Worm (Caenorhabditis elegans) whole organism, L4 larva: Measurements from ENCODE around the gene F09E10.7.

ENCODE experiments used
- F26F4.8 ChIP-seq: fragments of 200-800 bp; sonication (Bioruptor generic); conservative IDR thresholded peaks from 2 replicates; pipeline ENCODE4 v1.3.6; 2022; ENCODE audit warnings: missing genetic modification characterization, missing compliant biosample characterization
- F37D6.2 ChIP-seq: sonication (generic microtip); optimal IDR thresholded peaks from 2 replicates; lab custom pipeline; 2016; ENCODE audit warnings: mild to moderate bottlenecking, missing genetic modification characterization, missing compliant biosample characterization
- F44E2.7 ChIP-seq: fragments of 200-800 bp; sonication (Bioruptor generic); IDR thresholded peaks from 2 replicates; pipeline ENCODE4 v2.1.2; 2022; ENCODE audit warnings: missing genetic modification characterization, missing compliant biosample characterization
- T26A8.4 ChIP-seq: fragments of 200-800 bp; sonication (Bioruptor generic); IDR thresholded peaks from 2 replicates; pipeline ENCODE4 v1.3.6; 2022; ENCODE audit warnings: missing genetic modification characterization, missing compliant biosample characterization
- Y105C5A.15 ChIP-seq: fragments of 200-800 bp; sonication (Bioruptor generic); IDR thresholded peaks from 2 replicates; pipeline ENCODE4 v1.3.6; 2022; ENCODE audit warnings: missing genetic modification characterization, missing compliant biosample characterization
- Y48G9A.11 ChIP-seq: fragments of 200-800 bp; sonication (Bioruptor generic); IDR thresholded peaks from 2 replicates; pipeline ENCODE4 v1.3.6; 2022; ENCODE audit warnings: missing genetic modification reagents, missing genetic modification characterization, missing compliant biosample characterization
- Y75B8A.6 ChIP-seq: fragments of 200-800 bp; sonication (Bioruptor generic); IDR thresholded peaks from 2 replicates; pipeline ENCODE4 v1.3.6; 2022; ENCODE audit warnings: missing genetic modification reagents, missing genetic modification characterization, missing compliant biosample characterization
- ZK337.2 ChIP-seq: fragments of 200-800 bp; sonication (Bioruptor generic); IDR thresholded peaks from 2 replicates; pipeline ENCODE4 v1.3.6; 2022; ENCODE audit warnings: missing genetic modification reagents, missing genetic modification characterization, missing compliant biosample characterization
- aha-1 ChIP-seq: fragments of 150-350 bp; peaks from one replicate; lab custom pipeline; 2014; ENCODE audit warnings: missing biosample characterization, missing genetic modification characterization
- aly-2 ChIP-seq: sonication (generic microtip); optimal IDR thresholded peaks from 2 replicates; lab custom pipeline; 2018; ENCODE audit warnings: missing biosample characterization, missing genetic modification characterization
- arid-1 ChIP-seq: fragments of 200-800 bp; sonication (Bioruptor generic); conservative IDR thresholded peaks from 2 replicates; pipeline ENCODE4 v1.3.6; 2022; ENCODE audit warnings: missing genetic modification reagents, missing genetic modification characterization, missing compliant biosample characterization
- attf-4 ChIP-seq: sonication (generic microtip); optimal IDR thresholded peaks from 3 replicates; lab custom pipeline; 2017; ENCODE audit warnings: missing biosample characterization, missing genetic modification characterization
- ceh-44 ChIP-seq: fragments of 200-800 bp; sonication (Bioruptor generic); IDR thresholded peaks from 2 replicates; pipeline ENCODE4 v1.3.6; 2022; ENCODE audit warnings: missing genetic modification reagents, missing genetic modification characterization, missing compliant biosample characterization
- ceh-62 ChIP-seq: sonication (generic microtip); optimal IDR thresholded peaks from 2 replicates; lab custom pipeline; 2017; ENCODE audit warnings: missing biosample characterization, missing genetic modification characterization
- ces-1 ChIP-seq: fragments of 150-350 bp; sonication (generic microtip); optimal IDR thresholded peaks from 4 replicates; lab custom pipeline; 2014; ENCODE audit warnings: missing biosample characterization, missing genetic modification reagents, missing genetic modification characterization
- cey-2 ChIP-seq: sonication (generic microtip); optimal IDR thresholded peaks from 3 replicates; lab custom pipeline; 2017; ENCODE audit warnings: missing genetic modification characterization, mild to moderate bottlenecking, missing compliant biosample characterization, antibody characterized with exemption, borderline replicate concordance; ENCODE audit not compliant: insufficient read depth
- ctbp-1 ChIP-seq: fragments of 200-800 bp; sonication (Bioruptor generic); IDR thresholded peaks from 2 replicates; pipeline ENCODE4 v1.3.6; 2022; ENCODE audit warnings: missing genetic modification reagents, missing genetic modification characterization, missing compliant biosample characterization
- daf-12 ChIP-seq: fragments of 150-350 bp; optimal IDR thresholded peaks from 2 replicates; lab custom pipeline; 2014; ENCODE audit warnings: missing biosample characterization, missing genetic modification reagents, missing genetic modification characterization
- daf-16 ChIP-seq, 3 experiments: sonication (generic microtip); optimal IDR thresholded peaks; 2 replicates each; lab custom pipeline; 2016 to 2017; ENCODE audit warnings: missing genetic modification characterization in 3 of 3, missing genetic modification reagents in 3 of 3, mild to moderate bottlenecking in 2 of 3, missing compliant biosample characterization in 2 of 3, missing biosample characterization in 1 of 3, moderate library complexity in 1 of 3
- daf-19 ChIP-seq: fragments of 200-800 bp; sonication (Bioruptor generic); conservative IDR thresholded peaks from 2 replicates; pipeline ENCODE4 v1.3.6; 2022; ENCODE audit warnings: missing genetic modification characterization, missing compliant biosample characterization
- dmd-8 ChIP-seq: fragments of 200-800 bp; sonication (Bioruptor generic); IDR thresholded peaks from 2 replicates; pipeline ENCODE4 v1.3.6; 2022; ENCODE audit warnings: missing genetic modification characterization, missing compliant biosample characterization
- duxl-1 ChIP-seq: sonication (generic microtip); optimal IDR thresholded peaks from 2 replicates; lab custom pipeline; 2016; ENCODE audit warnings: mild to moderate bottlenecking, missing genetic modification characterization, moderate library complexity, missing compliant biosample characterization; ENCODE audit not compliant: poor library complexity
- dve-1 ChIP-seq: sonication (generic microtip); optimal IDR thresholded peaks from 2 replicates; lab custom pipeline; 2017; ENCODE audit warnings: antibody characterized with exemption, mild to moderate bottlenecking, missing genetic modification characterization, missing compliant biosample characterization; ENCODE audit not compliant: insufficient read depth
- fos-1 ChIP-seq: fragments of 150-350 bp; optimal IDR thresholded peaks from 2 replicates; lab custom pipeline; 2014; ENCODE audit warnings: missing biosample characterization, missing genetic modification characterization
- gei-8 ChIP-seq: fragments of 200-800 bp; sonication (Bioruptor generic); optimal IDR thresholded peaks from 2 replicates; lab custom pipeline; 2018; ENCODE audit warnings: mild to moderate bottlenecking, missing genetic modification characterization, missing compliant biosample characterization
- hlh-11 ChIP-seq: fragments of 200-800 bp; sonication (Bioruptor generic); optimal IDR thresholded peaks from 2 replicates; lab custom pipeline; 2018; ENCODE audit warnings: mild to moderate bottlenecking, missing genetic modification characterization, missing compliant biosample characterization
- hmg-1.1 ChIP-seq: fragments of 200-800 bp; sonication (Bioruptor generic); IDR thresholded peaks from 2 replicates; pipeline ENCODE4 v1.3.6; 2022; ENCODE audit warnings: missing genetic modification reagents, missing genetic modification characterization, missing compliant biosample characterization
- jun-1 ChIP-seq: fragments of 150-350 bp; optimal IDR thresholded peaks from 2 replicates; lab custom pipeline; 2014; ENCODE audit warnings: missing biosample characterization, missing genetic modification reagents, missing genetic modification characterization
- lin-38 ChIP-seq: fragments of 200-800 bp; sonication (Bioruptor generic); IDR thresholded peaks from 2 replicates; pipeline ENCODE4 v1.3.6; 2022; ENCODE audit warnings: missing genetic modification reagents, missing genetic modification characterization, missing compliant biosample characterization
- lsy-2 ChIP-seq, 2 experiments: fragments of 150-350 bp in 1 of 2; sonication (generic microtip) in 1 of 2; optimal IDR thresholded peaks; 2 replicates each; lab custom pipeline; 2014 to 2017; ENCODE audit warnings: missing biosample characterization in 2 of 2, missing genetic modification characterization in 2 of 2
- mdt-29 ChIP-seq: fragments of 200-800 bp; sonication (Bioruptor generic); IDR thresholded peaks from 2 replicates; pipeline ENCODE4 v1.3.6; 2022; ENCODE audit warnings: missing genetic modification reagents, missing genetic modification characterization, missing compliant biosample characterization
- mxl-2 ChIP-seq: fragments of 200-800 bp; sonication (Bioruptor generic); conservative IDR thresholded peaks from 2 replicates; pipeline ENCODE4 v1.3.6; 2022; ENCODE audit warnings: missing genetic modification reagents, missing genetic modification characterization, missing compliant biosample characterization
- mxl-3 ChIP-seq: fragments of 200-800 bp; sonication (Bioruptor generic); optimal IDR thresholded peaks from 2 replicates; lab custom pipeline; 2018; ENCODE audit warnings: mild to moderate bottlenecking, missing genetic modification characterization, missing compliant biosample characterization
- nhr-111 ChIP-seq: fragments of 200-800 bp; sonication (Bioruptor generic); optimal IDR thresholded peaks from 2 replicates; lab custom pipeline; 2018; ENCODE audit warnings: mild to moderate bottlenecking, missing genetic modification characterization, missing compliant biosample characterization
- nhr-41 ChIP-seq: fragments of 200-800 bp; sonication (Bioruptor generic); IDR thresholded peaks from 2 replicates; pipeline ENCODE4 v1.3.6; 2022; ENCODE audit warnings: missing genetic modification reagents, missing genetic modification characterization, missing compliant biosample characterization
- nhr-77 ChIP-seq: fragments of 150-350 bp; optimal IDR thresholded peaks from 2 replicates; lab custom pipeline; 2014; ENCODE audit warnings: missing biosample characterization, missing genetic modification characterization
- pha-4 ChIP-seq, 2 experiments: fragments of 150-350 bp in 1 of 2; fragments of 200-800 bp in 1 of 2; sonication (Bioruptor generic) in 1 of 2; IDR thresholded peaks in 1 of 2; optimal IDR thresholded peaks in 1 of 2; 2 replicates each; pipeline versions ENCODE4 v1.3.6 to Lab custom; 2014 to 2022; ENCODE audit warnings: missing genetic modification characterization in 2 of 2, missing genetic modification reagents in 2 of 2, missing biosample characterization in 1 of 2, missing compliant biosample characterization in 1 of 2
- php-3 ChIP-seq: fragments of 200-800 bp; sonication (Bioruptor generic); IDR thresholded peaks from 2 replicates; pipeline ENCODE4 v1.3.6; 2022; ENCODE audit warnings: missing genetic modification reagents, missing genetic modification characterization, missing compliant biosample characterization
- pqm-1 ChIP-seq: sonication (generic microtip); optimal IDR thresholded peaks from 2 replicates; lab custom pipeline; 2017; ENCODE audit warnings: missing biosample characterization, missing genetic modification characterization
- saeg-2 ChIP-seq: fragments of 200-800 bp; sonication (Bioruptor generic); IDR thresholded peaks from 2 replicates; pipeline ENCODE4 v1.3.6; 2022; ENCODE audit warnings: missing genetic modification reagents, missing genetic modification characterization, missing compliant biosample characterization
- snpc-4 ChIP-seq: fragments of 150-350 bp; optimal IDR thresholded peaks from 2 replicates; lab custom pipeline; 2014; ENCODE audit warnings: missing biosample characterization, missing genetic modification characterization
- spr-1 ChIP-seq: sonication (generic microtip); optimal IDR thresholded peaks from 2 replicates; lab custom pipeline; 2016; ENCODE audit warnings: mild to moderate bottlenecking, missing genetic modification characterization, missing compliant biosample characterization
- tag-97 ChIP-seq: fragments of 200-800 bp; sonication (Bioruptor generic); IDR thresholded peaks from 2 replicates; pipeline ENCODE4 v1.3.6; 2022; ENCODE audit warnings: missing genetic modification characterization, missing compliant biosample characterization
- unc-130 ChIP-seq: sonication (generic microtip); optimal IDR thresholded peaks from 2 replicates; lab custom pipeline; 2016; ENCODE audit warnings: missing genetic modification reagents, missing genetic modification characterization, missing compliant biosample characterization
- unc-39 ChIP-seq: sonication (generic microtip); optimal IDR thresholded peaks from 2 replicates; lab custom pipeline; 2017; ENCODE audit warnings: missing biosample characterization, missing genetic modification characterization
- unc-62 ChIP-seq, 3 experiments: fragments of 150-350 bp in 1 of 3; sonication (generic microtip); optimal IDR thresholded peaks in 2 of 3; peaks in 1 of 3; 1 replicate in 1 of 3; 2 replicates in 2 of 3; lab custom pipeline; 2014 to 2017; ENCODE audit warnings: missing biosample characterization in 3 of 3, missing genetic modification characterization in 3 of 3, missing genetic modification reagents in 3 of 3, missing genotype in 1 of 3
- zag-1 ChIP-seq: fragments of 150-350 bp; optimal IDR thresholded peaks from 2 replicates; lab custom pipeline; 2014; ENCODE audit warnings: missing biosample characterization, missing genetic modification characterization
- zfp-2 ChIP-seq: sonication (generic microtip); optimal IDR thresholded peaks from 2 replicates; lab custom pipeline; 2016; ENCODE audit warnings: mild to moderate bottlenecking, missing genetic modification characterization, missing compliant biosample characterization
- zfp-3 ChIP-seq: fragments of 200-800 bp; sonication (Bioruptor generic); conservative IDR thresholded peaks from 2 replicates; pipeline ENCODE4 v1.3.6; 2022; ENCODE audit warnings: missing genetic modification reagents, missing genetic modification characterization, missing compliant biosample characterization
- zip-2 ChIP-seq: fragments of 150-350 bp; optimal IDR thresholded peaks from 2 replicates; lab custom pipeline; 2014; ENCODE audit warnings: missing biosample characterization, missing genetic modification characterization
- ztf-7 ChIP-seq: fragments of 150-350 bp; optimal IDR thresholded peaks from 2 replicates; lab custom pipeline; 2014; ENCODE audit warnings: missing biosample characterization, missing genetic modification characterization

F09E10.7 gene

ce11 chrX:1524559-1524958, 22.9 kb upstream of the F09E10.7 start:
- TF ChIP-seq ces-1 (GFP tag; lab: Kevin White, UChicago) (no peak), attf-4 (tag; lab: Kevin White, UChicago) (no peak), cey-2 (tag; lab: Kevin White, UChicago) (no peak), mxl-3 (no peak), pha-4 (GFP tag; IDR thresholded peaks at IDR 0.05; lab: Robert Waterston, UW) (no peak), pha-4 (tag; optimal IDR thresholded peaks at IDR 0.05; lab: Kevin White, UChicago) (no peak), unc-130 (GFP tag; lab: Kevin White, UChicago) (no peak), lin-38 (GFP tag; lab: Robert Waterston, UW) (no peak), arid-1 (GFP tag; lab: Robert Waterston, UW) (no peak), mdt-29 (no peak), Y105C5A.15 (GFP tag; lab: Robert Waterston, UW) (no peak), snpc-4 (tag; lab: Kevin White, UChicago) (no peak), aha-1 (tag; lab: Kevin White, UChicago) (peak; percentile 81), ceh-62 (tag; lab: Kevin White, UChicago) (no peak), nhr-77 (tag; lab: Kevin White, UChicago) (no peak), zfp-3 (GFP tag; lab: Robert Waterston, UW) (no peak), F44E2.7 (GFP tag; lab: Robert Waterston, UW) (no peak), ctbp-1 (GFP tag; lab: Robert Waterston, UW) (no peak), pqm-1 (tag; lab: Kevin White, UChicago) (no peak), jun-1 (tag; lab: Kevin White, UChicago) (no peak), nhr-111 (GFP tag; lab: Kevin White, UChicago) (no peak), F26F4.8 (GFP tag; lab: Robert Waterston, UW) (no peak), daf-19 (GFP tag; lab: Robert Waterston, UW) (no peak), zfp-2 (tag; lab: Kevin White, UChicago) (no peak), php-3 (GFP tag; lab: Robert Waterston, UW) (no peak), saeg-2 (GFP tag; lab: Robert Waterston, UW) (no peak), hlh-11 (peak; percentile 67), duxl-1 (no peak), lsy-2 (tag; optimal IDR thresholded peaks at IDR 0.05; lab: Kevin White, UChicago) (peak in 1 of 2 experiments; percentile 62), unc-62 (GFP tag; optimal IDR thresholded peaks at IDR 0.05 in 1 of 2; lab: Kevin White, UChicago) (peak in 1 of 2 experiments; percentile 64), unc-62 (tag; optimal IDR thresholded peaks at IDR 0.05; lab: Kevin White, UChicago) (no peak), dve-1 (tag; lab: Kevin White, UChicago) (peak; percentile 40), tag-97 (GFP tag; lab: Robert Waterston, UW) (no peak), Y48G9A.11 (no peak), spr-1 (tag; lab: Kevin White, UChicago) (no peak), daf-12 (tag; lab: Kevin White, UChicago) (no peak), zag-1 (tag; lab: Kevin White, UChicago) (no peak), ztf-7 (no peak), aly-2 (no peak), T26A8.4 (GFP tag; lab: Robert Waterston, UW) (no peak), fos-1 (tag; lab: Kevin White, UChicago) (no peak), ceh-44 (GFP tag; lab: Robert Waterston, UW) (no peak), daf-16 (GFP tag; optimal IDR thresholded peaks at IDR 0.05; lab: Kevin White, UChicago) (no peak), daf-16 (tag; optimal IDR thresholded peaks at IDR 0.05; lab: Kevin White, UChicago) (peak; percentile 18), hmg-1.1 (peak; percentile 60), ZK337.2 (GFP tag; lab: Robert Waterston, UW) (no peak), mxl-2 (GFP tag; lab: Robert Waterston, UW) (no peak), unc-39 (tag; lab: Kevin White, UChicago) (no peak), dmd-8 (no peak), Y75B8A.6 (GFP tag; lab: Robert Waterston, UW) (no peak), zip-2 (no peak), F37D6.2 (tag; lab: Kevin White, UChicago) (peak; percentile 7), gei-8 (GFP tag; lab: Kevin White, UChicago) (no peak), nhr-41 (GFP tag; lab: Robert Waterston, UW) (no peak)
